Worm (Caenorhabditis elegans) whole organism, L4 larva: ENCODE results near the gene C53A3.4.

Experiments used
- aly-2 ChIP-seq: sonication (generic microtip); optimal IDR thresholded peaks from 2 replicates; lab custom pipeline; 2018; ENCODE audit warnings: missing biosample characterization, missing genetic modification characterization
- ceh-28 ChIP-seq: fragments of 150-350 bp; optimal IDR thresholded peaks from 2 replicates; lab custom pipeline; 2014; ENCODE audit warnings: missing biosample characterization, missing genetic modification reagents, missing genetic modification characterization
- daf-8 ChIP-seq: fragments of 200-800 bp; sonication (Bioruptor generic); IDR thresholded peaks from 2 replicates; pipeline ENCODE4 v1.3.6; 2022; ENCODE audit warnings: missing genetic modification characterization, missing compliant biosample characterization
- mep-1 ChIP-seq: fragments of 150-350 bp; sonication (generic microtip); optimal IDR thresholded peaks from 3 replicates; lab custom pipeline; 2014; ENCODE audit warnings: missing biosample characterization, missing genetic modification characterization

- TF ChIP-seq aly-2 (tag; lab: Kevin White, UChicago) (no peak), mep-1 (no peak), daf-8 (GFP tag; lab: Robert Waterston, UW) (no peak), ceh-28 (tag; lab: Kevin White, UChicago) (no peak)
Measured at ce11 chrV:5712189-5712588, 46.5 kb downstream of the C53A3.4 start.
